Worm (Caenorhabditis elegans): ENCODE results near the gene Y22D7AR.2.

- no peak for TF ChIP-seq ceh-19 (GFP tag; optimal IDR thresholded peaks at IDR 0.05)
- no peak for TF ChIP-seq unc-86 (tag; optimal IDR thresholded peaks at IDR 0.05)
- TF ChIP-seq che-1 (tag; optimal IDR thresholded peaks at IDR 0.05) = no peak
- no peak for TF ChIP-seq pha-4 (tag; optimal IDR thresholded peaks at IDR 0.05)
- TF ChIP-seq Y22D7AL.16 (tag; optimal IDR thresholded peaks at IDR 0.05) = no peak
- no peak for TF ChIP-seq nhr-11 (tag; optimal IDR thresholded peaks at IDR 0.05)
- TF ChIP-seq ets-4 (tag; optimal IDR thresholded peaks at IDR 0.05) = no peak
Observed at ce11 chrIII:1731850-1732249, 26.1 kb downstream of the Y22D7AR.2 start.

Data from whole organism, late embryonic.